Worm (Caenorhabditis elegans): ENCODE data around the gene txt-13.

txt-13 gene

DNA sequence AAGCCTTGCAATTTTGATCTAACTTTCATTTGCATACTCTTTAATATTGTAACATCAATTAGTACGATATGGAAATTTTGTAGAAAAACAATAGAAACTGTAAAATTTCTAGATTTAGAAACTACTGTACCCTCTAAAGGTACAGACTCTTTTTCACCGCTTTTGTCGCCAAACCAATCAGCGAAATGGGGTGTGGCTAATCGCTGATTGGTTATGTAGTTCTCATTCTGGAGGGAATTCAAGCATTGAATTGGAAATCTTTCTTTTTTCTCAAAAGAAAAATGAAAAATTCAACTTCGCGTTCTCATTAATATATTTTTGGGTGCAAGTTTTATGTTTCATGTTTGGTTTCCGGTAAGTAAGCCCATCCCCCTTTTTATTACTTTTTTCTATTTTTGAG, 33.2 kb downstream of the txt-13 start:
- TF ChIP-seq mdl-1 (tag; optimal IDR thresholded peaks at IDR 0.05) (no peak), ceh-16 (tag; optimal IDR thresholded peaks at IDR 0.05) (no peak), crh-2 (tag; optimal IDR thresholded peaks at IDR 0.05) (no peak), nhr-21 (tag; optimal IDR thresholded peaks at IDR 0.05) (no peak), blmp-1 (tag; optimal IDR thresholded peaks at IDR 0.05; ENCODE audit: insufficient read depth) (no peak), elt-3 (tag; optimal IDR thresholded peaks at IDR 0.05) (no peak), unc-62 (GFP tag; optimal IDR thresholded peaks at IDR 0.05) (no peak), sma-3 (GFP tag; optimal IDR thresholded peaks at IDR 0.05) (no peak)

DNA sequence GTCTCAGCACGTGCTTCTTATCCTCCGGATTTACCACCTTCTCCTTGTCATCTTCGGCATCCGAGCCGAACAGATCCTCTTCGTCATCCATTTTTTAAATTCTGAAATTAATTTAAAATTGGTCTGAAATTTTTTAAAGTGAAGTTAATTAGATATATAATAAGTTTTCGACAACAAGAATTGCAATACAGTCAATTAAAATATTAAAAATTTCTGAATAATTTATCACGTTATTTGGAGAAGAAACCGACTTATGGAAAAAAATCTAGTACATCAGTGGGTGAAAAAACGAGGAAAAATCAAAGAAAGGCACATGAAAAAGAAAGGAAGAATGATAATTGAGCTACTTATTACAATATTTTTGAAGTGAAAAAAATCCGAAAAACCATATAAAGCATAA, 35.1 kb downstream of the txt-13 start, which contains the start of gene taf-13:
taf-13 (minus strand) TSS at position 101 of the 400 bp plus-strand sequence.
- TF ChIP-seq unc-39 (tag; optimal IDR thresholded peaks at IDR 0.05) (no peak), mab-5 (tag; optimal IDR thresholded peaks at IDR 0.05) (no peak), peb-1 (tag; optimal IDR thresholded peaks at IDR 0.05) (no peak), mdl-1 (tag; optimal IDR thresholded peaks at IDR 0.05) (no peak), Y55F3AM.14 (GFP tag; optimal IDR thresholded peaks at IDR 0.05) (no peak), nhr-237 (tag; optimal IDR thresholded peaks at IDR 0.05) (no peak), skn-1 (tag; optimal IDR thresholded peaks at IDR 0.05) (no peak), egl-27 (tag; optimal IDR thresholded peaks at IDR 0.05) (no peak), nhr-25 (tag; optimal IDR thresholded peaks at IDR 0.05) (no peak), gmeb-1 (tag; optimal IDR thresholded peaks at IDR 0.05) (no peak), elt-1 (tag; optimal IDR thresholded peaks at IDR 0.05) (no peak), ama-1 (optimal IDR thresholded peaks at IDR 0.05) (no peak), unc-55 (GFP tag; optimal IDR thresholded peaks at IDR 0.05) (no peak)

DNA sequence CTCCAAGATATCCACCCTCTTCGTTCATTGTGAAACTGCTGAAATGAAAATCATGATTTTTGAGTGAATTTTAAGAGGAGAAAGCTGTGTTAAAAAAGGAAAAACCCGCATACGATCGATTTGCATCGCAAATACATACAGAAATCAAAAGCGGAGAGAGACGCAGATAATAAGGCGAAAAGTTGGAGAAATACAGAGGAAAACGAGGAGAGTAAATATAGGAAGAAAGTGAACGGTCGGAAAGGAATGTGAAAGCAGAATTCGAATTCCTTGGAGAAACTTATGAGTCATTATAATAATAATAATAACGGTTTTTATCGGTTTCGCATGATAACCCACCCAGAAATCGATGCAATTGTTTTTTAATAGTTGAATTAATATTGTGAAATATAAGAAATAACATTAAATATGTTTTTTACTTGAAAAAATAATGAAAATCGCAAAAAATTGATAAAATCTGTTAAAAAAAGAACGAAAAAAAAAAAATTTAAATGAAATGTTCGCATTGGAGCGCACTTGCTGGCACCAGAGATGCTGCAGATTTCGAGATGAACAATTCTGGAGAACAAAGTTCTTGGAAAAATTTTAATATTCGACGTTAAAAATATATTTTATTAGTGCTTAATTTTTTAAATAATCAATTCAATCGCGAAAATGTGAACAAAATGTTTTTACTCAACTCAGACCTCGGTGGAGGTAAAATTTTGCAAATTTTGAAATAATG, 37.0 kb downstream of the txt-13 start, which contains the start of gene ccm-3:
ccm-3 (minus strand) TSS at position 38 of the 724 bp plus-strand sequence.
- TF ChIP-seq Y55F3AM.14 (GFP tag; optimal IDR thresholded peaks at IDR 0.05): no peak
- TF ChIP-seq lsy-2 (tag; optimal IDR thresholded peaks at IDR 0.05): peak in 1 of 2 experiments; percentile 58
- TF ChIP-seq snpc-4 (tag; optimal IDR thresholded peaks at IDR 0.05): no peak
- TF ChIP-seq R02D3.7 (tag; optimal IDR thresholded peaks at IDR 0.05): no peak
- peak; percentile 61 for TF ChIP-seq blmp-1 (tag; optimal IDR thresholded peaks at IDR 0.05; ENCODE audit: insufficient read depth)
- TF ChIP-seq unc-55 (GFP tag; optimal IDR thresholded peaks at IDR 0.05): peak; percentile 76
- no peak for TF ChIP-seq elt-1 (tag; optimal IDR thresholded peaks at IDR 0.05)
- peak; percentile 63 for TF ChIP-seq fos-1 (tag; optimal IDR thresholded peaks at IDR 0.05)
- TF ChIP-seq dmd-4 (tag; optimal IDR thresholded peaks at IDR 0.05): no peak
- TF ChIP-seq C34F6.9 (tag; optimal IDR thresholded peaks at IDR 0.05): peak; percentile 52

DNA sequence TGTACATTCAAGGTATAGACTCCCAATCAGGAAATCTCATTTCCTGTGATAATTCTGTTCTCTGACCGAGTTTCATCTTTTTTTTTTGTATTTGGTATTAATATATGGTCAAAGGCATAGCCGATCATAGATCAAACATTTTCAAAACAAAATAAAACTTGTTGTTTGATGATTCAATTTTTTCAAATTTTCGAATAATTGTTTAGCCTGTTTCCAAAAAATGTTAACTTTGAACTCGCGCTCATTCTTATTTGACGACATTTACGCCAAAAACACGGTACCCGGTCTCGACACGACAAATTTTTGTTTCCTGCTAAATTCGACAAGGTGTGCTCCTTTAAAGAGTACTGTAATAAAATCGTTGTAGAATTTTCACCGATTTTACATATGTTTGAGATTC, 38.4 kb downstream of the txt-13 start:
- no peak for TF ChIP-seq C34F6.9 (tag; optimal IDR thresholded peaks at IDR 0.05)
- TF ChIP-seq nhr-10 (tag; optimal IDR thresholded peaks at IDR 0.05): no peak
- no peak for TF ChIP-seq nhr-6 (tag; optimal IDR thresholded peaks at IDR 0.05)
- TF ChIP-seq R02D3.7 (tag; optimal IDR thresholded peaks at IDR 0.05): no peak
- no peak for TF ChIP-seq nhr-129 (tag; optimal IDR thresholded peaks at IDR 0.05)
- TF ChIP-seq ceh-16 (tag; optimal IDR thresholded peaks at IDR 0.05): no peak
- no peak for TF ChIP-seq zag-1 (tag; optimal IDR thresholded peaks at IDR 0.05)
- no peak for TF ChIP-seq fos-1 (tag; optimal IDR thresholded peaks at IDR 0.05)
- no peak for TF ChIP-seq mbf-1 (tag; optimal IDR thresholded peaks at IDR 0.05)
- no peak for TF ChIP-seq sma-3 (GFP tag; optimal IDR thresholded peaks at IDR 0.05)
- TF ChIP-seq unc-62 (GFP tag; optimal IDR thresholded peaks at IDR 0.05): no peak
- TF ChIP-seq snpc-4 (tag; optimal IDR thresholded peaks at IDR 0.05): no peak

- TF ChIP-seq nhr-129 (tag; optimal IDR thresholded peaks at IDR 0.05) (no peak), mbf-1 (tag; optimal IDR thresholded peaks at IDR 0.05) (no peak), ztf-1 (GFP tag; conservative IDR thresholded peaks at IDR 0.05) (no peak), blmp-1 (tag; optimal IDR thresholded peaks at IDR 0.05; ENCODE audit: insufficient read depth) (no peak), sma-9 (GFP tag; optimal IDR thresholded peaks at IDR 0.05) (no peak), sma-9 (tag; optimal IDR thresholded peaks at IDR 0.05) (no peak), R02D3.7 (tag; optimal IDR thresholded peaks at IDR 0.05) (no peak), peb-1 (tag; optimal IDR thresholded peaks at IDR 0.05) (no peak)
Measured at ce11 chrII:10612743-10613142, 42.3 kb downstream of the txt-13 start, which contains the start of gene C14A4.12. TSS of gene C14A4.12 (plus strand) at chrII:10613043.

Data from whole organism, L2 larva.